Fruit fly (Drosophila melanogaster) whole organism, wandering third instar larva: ENCODE measurements around the gene cv-c.

Experiments used
- CG32264 ChIP-seq: fragments of 200-800 bp; sonication (Bioruptor generic); optimal IDR thresholded peaks from 2 replicates; lab custom pipeline; 2016; ENCODE audit warnings: missing biosample characterization, missing genetic modification characterization
- CG9705 ChIP-seq: fragments of 200-800 bp; sonication (Bioruptor generic); optimal IDR thresholded peaks from 2 replicates; lab custom pipeline; 2018; ENCODE audit warnings: missing biosample characterization, mild to moderate bottlenecking, missing genetic modification characterization
- CrebA ChIP-seq: fragments of 200-800 bp; sonication (Bioruptor generic); optimal IDR thresholded peaks from 2 replicates; lab custom pipeline; 2016; ENCODE audit warnings: missing biosample characterization, mild to moderate bottlenecking, missing genetic modification characterization, borderline replicate concordance
- Dfd ChIP-seq: fragments of >200 bp; optimal IDR thresholded peaks from 2 replicates; lab custom pipeline; 2017; ENCODE audit warnings: missing biosample characterization, missing genetic modification characterization
- Hr83 ChIP-seq: fragments of 200-300 bp; sonication (Bioruptor generic); optimal IDR thresholded peaks from 2 replicates; lab custom pipeline; 2016; ENCODE audit warnings: missing biosample characterization, mild to moderate bottlenecking, missing genetic modification characterization, moderate library complexity; ENCODE audit not compliant: poor library complexity, severe bottlenecking
- Jra ChIP-seq: sonication (Bioruptor generic); optimal IDR thresholded peaks from 2 replicates; lab custom pipeline; 2016; ENCODE audit warnings: missing biosample characterization, missing genetic modification characterization
- N ChIP-seq: fragments of >200 bp; optimal IDR thresholded peaks from 2 replicates; lab custom pipeline; 2018; ENCODE audit warnings: missing biosample characterization, missing external identifiers, missing genetic modification characterization
- OdsH ChIP-seq: fragments of 200-800 bp; sonication (Bioruptor generic); optimal IDR thresholded peaks from 2 replicates; lab custom pipeline; 2016; ENCODE audit warnings: missing biosample characterization, mild to moderate bottlenecking, missing genetic modification characterization
- Rel ChIP-seq, 2 experiments: fragments of 200-800 bp; sonication (Bioruptor generic) in 1 of 2; optimal IDR thresholded peaks; 2 replicates in 1 of 2; 3 replicates in 1 of 2; lab custom pipeline; 2016 to 2019; ENCODE audit warnings: mild to moderate bottlenecking in 2 of 2, missing biosample characterization in 2 of 2, missing genetic modification characterization in 2 of 2, moderate library complexity in 1 of 2
- Sp1 ChIP-seq: fragments of 200-800 bp; sonication (Bioruptor generic); optimal IDR thresholded peaks from 3 replicates; lab custom pipeline; 2019; ENCODE audit warnings: missing biosample characterization, mild to moderate bottlenecking, missing genetic modification characterization, moderate library complexity
- Vsx2 ChIP-seq: fragments of 200-300, 225-300 bp; sonication (Bioruptor generic); optimal IDR thresholded peaks from 2 replicates; lab custom pipeline; 2018; ENCODE audit warnings: missing biosample characterization, missing genetic modification characterization; ENCODE audit not compliant: partially characterized antibody
- br ChIP-seq: fragments of 200-800 bp; sonication (Bioruptor generic); optimal IDR thresholded peaks from 2 replicates; lab custom pipeline; 2016; ENCODE audit warnings: missing biosample characterization, missing genetic modification characterization
- brk ChIP-seq: fragments of 200-800 bp; sonication (Bioruptor generic); optimal IDR thresholded peaks from 2 replicates; lab custom pipeline; 2016; ENCODE audit warnings: missing biosample characterization, mild to moderate bottlenecking, missing genetic modification characterization
- dmrt93B ChIP-seq: fragments of 200-800 bp; sonication (Bioruptor generic); optimal IDR thresholded peaks from 2 replicates; lab custom pipeline; 2018; ENCODE audit warnings: missing biosample characterization, mild to moderate bottlenecking, missing genetic modification characterization
- dsf ChIP-seq: sonication (Bioruptor generic); optimal IDR thresholded peaks from 2 replicates; lab custom pipeline; 2016; ENCODE audit warnings: missing biosample characterization, missing genetic modification characterization, borderline replicate concordance
- ey ChIP-seq: fragments of 200-800 bp; sonication (Bioruptor generic); optimal IDR thresholded peaks from 2 replicates; lab custom pipeline; 2016; ENCODE audit warnings: missing biosample characterization, missing genetic modification characterization
- h ChIP-seq: fragments of 200-800 bp; sonication (Bioruptor generic); optimal IDR thresholded peaks from 3 replicates; lab custom pipeline; 2016; ENCODE audit warnings: missing biosample characterization, mild to moderate bottlenecking, missing genetic modification characterization
- lola ChIP-seq: fragments of >200 bp; optimal IDR thresholded peaks from 2 replicates; lab custom pipeline; 2017; ENCODE audit warnings: missing biosample characterization, missing genetic modification characterization
- pan ChIP-seq: fragments of >200 bp; optimal IDR thresholded peaks from 2 replicates; lab custom pipeline; 2017
- psq ChIP-seq: fragments of 200-800 bp; sonication (Bioruptor generic); optimal IDR thresholded peaks from 3 replicates; lab custom pipeline; 2017; ENCODE audit warnings: missing biosample characterization, mild to moderate bottlenecking, missing genetic modification characterization, moderate library complexity
- rgr ChIP-seq: fragments of 200-800 bp; sonication (Bioruptor generic); optimal IDR thresholded peaks from 3 replicates; lab custom pipeline; 2016; ENCODE audit warnings: missing biosample characterization, mild to moderate bottlenecking, missing genetic modification characterization
- sv ChIP-seq: fragments of 200-800 bp; sonication (Bioruptor generic); optimal IDR thresholded peaks from 3 replicates; lab custom pipeline; 2016; ENCODE audit warnings: missing biosample characterization, missing genetic modification characterization
- tai ChIP-seq: sonication (Bioruptor generic); optimal IDR thresholded peaks from 2 replicates; lab custom pipeline; 2016; ENCODE audit warnings: missing biosample characterization, missing genetic modification characterization
- woc ChIP-seq: sonication (Bioruptor generic); optimal IDR thresholded peaks from 2 replicates; lab custom pipeline; 2016; ENCODE audit warnings: missing biosample characterization, mild to moderate bottlenecking, missing genetic modification characterization

cv-c gene

dm6 chr3R:14469724-14470123 is 11.8 kb downstream of the cv-c start (continued):
- TF ChIP-seq woc (GFP tag; lab: Kevin White, UChicago) (peak; percentile 13), Hr83 (GFP tag; lab: Kevin White, UChicago) (no peak), CrebA (GFP tag; lab: Kevin White, UChicago) (no peak), sv (GFP tag; lab: Kevin White, UChicago) (peak; percentile 38), CG32264 (GFP tag; lab: Kevin White, UChicago) (no peak), psq (GFP tag; lab: Kevin White, UChicago) (no peak), Jra (GFP tag; lab: Kevin White, UChicago) (no peak), h (GFP tag; lab: Kevin White, UChicago) (peak; percentile 60), dsf (no peak), N (GFP tag; lab: Kevin White, UChicago) (no peak), br (GFP tag; lab: Kevin White, UChicago) (no peak)
- TF ChIP-seq, all 38 proteins: peak for 11

dm6 chr3R:14468652-14469289 is 12.7 kb downstream of the cv-c start:
- TF ChIP-seq brk (GFP tag; lab: Kevin White, UChicago) (no peak), Dfd (GFP tag; lab: Kevin White, UChicago) (peak; percentile 61)

dm6 chr3R:14467231-14467846 is 14.2 kb downstream of the cv-c start:
- TF ChIP-seq pan (lab: Kevin White, UChicago), result no peak
- no peak for TF ChIP-seq N (GFP tag; lab: Kevin White, UChicago)
- no peak for TF ChIP-seq h (GFP tag; lab: Kevin White, UChicago)

dm6 chr3R:14466312-14466711 is 15.2 kb downstream of the cv-c start:
- TF ChIP-seq Rel (GFP tag; optimal IDR thresholded peaks at IDR 0.05; lab: Kevin White, UChicago) (no peak), Rel (tag; optimal IDR thresholded peaks at IDR 0.05; lab: Kevin White, UChicago) (no peak), tai (no peak)

- TF ChIP-seq OdsH, result no peak
- no peak for TF ChIP-seq CG9705 (GFP tag; lab: Kevin White, UChicago)
- TF ChIP-seq dsf, result no peak
Observed at dm6 chr3R:14465183-14465582, 16.3 kb downstream of the cv-c start.

dm6 chr3R:14464423-14464822 is 17.1 kb downstream of the cv-c start:
- no peak for TF ChIP-seq OdsH
- TF ChIP-seq dmrt93B (GFP tag; lab: Kevin White, UChicago), result no peak
- TF ChIP-seq rgr (GFP tag; lab: Kevin White, UChicago), result no peak
- TF ChIP-seq woc (GFP tag; lab: Kevin White, UChicago), result no peak
- TF ChIP-seq brk (GFP tag; lab: Kevin White, UChicago), result no peak
- TF ChIP-seq Jra (GFP tag; lab: Kevin White, UChicago), result no peak
- TF ChIP-seq ey (GFP tag; lab: Kevin White, UChicago), result no peak
- TF ChIP-seq CrebA (GFP tag; lab: Kevin White, UChicago), result no peak
- no peak for TF ChIP-seq tai
- TF ChIP-seq Sp1 (GFP tag; lab: Kevin White, UChicago), result no peak

dm6 chr3R:14462876-14463397 is 18.6 kb downstream of the cv-c start:
- TF ChIP-seq Vsx2 (GFP tag; lab: Kevin White, UChicago) (peak; percentile 62), tai (peak; percentile 23), Rel (GFP tag; optimal IDR thresholded peaks at IDR 0.05; lab: Kevin White, UChicago) (no peak), Rel (tag; optimal IDR thresholded peaks at IDR 0.05; lab: Kevin White, UChicago) (no peak)

dm6 chr3R:14462341-14462740 is 19.2 kb downstream of the cv-c start:
- TF ChIP-seq h (GFP tag; lab: Kevin White, UChicago) (no peak), lola (GFP tag; lab: Kevin White, UChicago) (no peak), dmrt93B (GFP tag; lab: Kevin White, UChicago) (no peak)
